Worm (Caenorhabditis elegans) whole organism, late embryonic: Measurements from ENCODE around the gene dod-21.

Experiments used
- Y22D7AL.16 ChIP-seq: sonication (generic microtip); optimal IDR thresholded peaks from 2 replicates; lab custom pipeline; 2016; ENCODE audit warnings: missing genetic modification characterization, missing compliant biosample characterization
- ceh-45 ChIP-seq: fragments of 200-800 bp; sonication (Bioruptor generic); IDR thresholded peaks from 2 replicates; pipeline ENCODE4 v1.3.6; 2022; ENCODE audit warnings: missing genetic modification reagents, missing genetic modification characterization, missing compliant biosample characterization
- ceh-9 ChIP-seq: sonication (generic microtip); optimal IDR thresholded peaks from 2 replicates; lab custom pipeline; 2016; ENCODE audit warnings: mild to moderate bottlenecking, missing genetic modification characterization, inconsistent platforms, missing compliant biosample characterization
- dve-1 ChIP-seq: sonication (generic microtip); optimal IDR thresholded peaks from 2 replicates; lab custom pipeline; 2017; ENCODE audit warnings: antibody characterized with exemption, mild to moderate bottlenecking, missing genetic modification characterization, missing compliant biosample characterization
- elt-2 ChIP-seq: sonication (generic microtip); optimal IDR thresholded peaks from 2 replicates; lab custom pipeline; 2016; ENCODE audit warnings: missing genetic modification reagents, missing genetic modification characterization, missing compliant biosample characterization
- gmeb-2 ChIP-seq: sonication (generic microtip); optimal IDR thresholded peaks from 2 replicates; lab custom pipeline; 2016; ENCODE audit warnings: missing genetic modification characterization, inconsistent platforms, missing compliant biosample characterization
- hlh-13 ChIP-seq: fragments of 200-800 bp; sonication (Bioruptor generic); optimal IDR thresholded peaks from 2 replicates; lab custom pipeline; 2018; ENCODE audit warnings: mild to moderate bottlenecking, missing genetic modification characterization, missing compliant biosample characterization
- hlh-15 ChIP-seq: sonication (generic microtip); optimal IDR thresholded peaks from 2 replicates; lab custom pipeline; 2016; ENCODE audit warnings: missing genetic modification characterization, missing compliant biosample characterization
- nfya-1 ChIP-seq: sonication (generic microtip); optimal IDR thresholded peaks from 2 replicates; lab custom pipeline; 2017; ENCODE audit warnings: missing genetic modification characterization, mild to moderate bottlenecking, missing compliant biosample characterization, antibody characterized with exemption, moderate library complexity
- nhr-11 ChIP-seq: fragments of 150-350 bp; optimal IDR thresholded peaks from 2 replicates; lab custom pipeline; 2014; ENCODE audit warnings: missing biosample characterization, missing genetic modification characterization
- pqm-1 ChIP-seq: sonication (generic microtip); optimal IDR thresholded peaks from 2 replicates; lab custom pipeline; 2016; ENCODE audit warnings: missing genetic modification characterization, missing compliant biosample characterization
- pros-1 ChIP-seq: fragments of 150-350 bp; optimal IDR thresholded peaks from 2 replicates; lab custom pipeline; 2014; ENCODE audit warnings: missing biosample characterization, missing genetic modification reagents, missing genetic modification characterization
- rnt-1 ChIP-seq: sonication (generic microtip); optimal IDR thresholded peaks from 2 replicates; lab custom pipeline; 2016; ENCODE audit warnings: missing genetic modification characterization, missing compliant biosample characterization
- sox-2 ChIP-seq: fragments of 200-800 bp; sonication (Bioruptor generic); IDR thresholded peaks from 2 replicates; pipeline ENCODE4 v1.3.6; 2022; ENCODE audit warnings: missing genetic modification reagents, missing genetic modification characterization, missing compliant biosample characterization

DNA sequence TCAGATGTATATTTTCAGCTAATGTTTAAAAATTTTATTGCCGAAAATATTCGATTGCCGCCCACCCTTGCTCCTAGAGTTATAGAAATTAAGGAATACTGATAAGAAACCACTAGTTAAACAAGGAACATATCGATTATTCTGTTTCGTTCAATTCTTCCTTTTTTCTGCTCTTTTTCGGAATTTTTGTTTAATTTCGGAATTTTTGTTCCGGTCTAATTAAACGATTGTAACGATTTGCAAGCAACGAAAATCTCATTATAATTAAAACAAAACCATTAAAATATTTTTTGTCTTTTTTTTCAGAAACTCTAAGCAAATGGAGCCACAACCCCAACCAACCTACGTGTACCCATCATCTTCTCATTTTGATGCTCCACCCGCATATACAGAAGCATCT, 44.3 kb upstream of the dod-21 start, which contains the start of gene K08D8.1:
- TF ChIP-seq pros-1 = no peak
- no peak for TF ChIP-seq nfya-1
- TF ChIP-seq dve-1 (tag; lab: Kevin White, UChicago) = no peak
- no peak for TF ChIP-seq ceh-9 (tag; lab: Kevin White, UChicago)
- TF ChIP-seq Y22D7AL.16 (tag; lab: Kevin White, UChicago) = no peak
- no peak for TF ChIP-seq rnt-1
- TF ChIP-seq pqm-1 (tag; lab: Kevin White, UChicago) = no peak
- no peak for TF ChIP-seq nhr-11 (tag; lab: Kevin White, UChicago)
- TF ChIP-seq hlh-15 (tag; lab: Kevin White, UChicago) = no peak
- TF ChIP-seq ceh-45 = no peak
- TF ChIP-seq gmeb-2 (tag; lab: Kevin White, UChicago) = no peak
- no peak for TF ChIP-seq hlh-13
- TF ChIP-seq sox-2 (GFP tag; lab: Robert Waterston, UW) = no peak
- TF ChIP-seq elt-2 = no peak
